Fruit fly (Drosophila melanogaster): ENCODE data around the gene CG13926.

CG13926 gene

DNA sequence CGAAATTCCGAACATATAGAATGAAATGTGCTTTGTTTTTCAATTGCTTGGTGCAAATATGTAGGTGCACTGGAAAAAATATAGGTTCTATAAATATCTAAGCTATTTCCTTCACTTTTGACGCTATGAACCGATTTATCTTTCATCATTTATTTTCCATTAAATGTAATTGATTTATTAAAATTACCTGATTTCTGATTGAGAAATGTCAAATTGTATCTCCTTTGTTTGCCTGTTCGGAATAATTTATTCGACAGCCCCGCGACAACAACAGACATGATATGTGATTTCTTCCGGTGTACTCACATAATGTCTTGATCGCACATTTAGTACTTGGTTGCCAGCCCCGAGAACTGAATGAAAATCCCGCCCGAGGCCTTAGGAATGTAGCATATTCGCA lies 8.3 kb downstream of the CG13926 start (continued):
- TF ChIP-seq Poxn (GFP tag; IDR thresholded peaks at IDR 0.05) (no peak), CG8765 (GFP tag; IDR thresholded peaks at IDR 0.05) (no peak), jumu (GFP tag; optimal IDR thresholded peaks at IDR 0.05) (no peak), Awh (GFP tag; IDR thresholded peaks at IDR 0.05) (no peak), CG8924 (tag; optimal IDR thresholded peaks at IDR 0.05) (peak; percentile 32), CG18011 (GFP tag; optimal IDR thresholded peaks at IDR 0.05) (no peak), Hmr (GFP tag; optimal IDR thresholded peaks at IDR 0.05) (peak; percentile 57), disco-r (GFP tag; optimal IDR thresholded peaks at IDR 0.05) (no peak), Hmx (GFP tag; optimal IDR thresholded peaks at IDR 0.05) (no peak), CG11398 (GFP tag; optimal IDR thresholded peaks at IDR 0.05) (no peak), PHDP (tag; optimal IDR thresholded peaks at IDR 0.05) (peak; percentile 48), CG31388 (GFP tag; optimal IDR thresholded peaks at IDR 0.05) (no peak), Antp (GFP tag; optimal IDR thresholded peaks at IDR 0.05) (no peak), CG14667 (GFP tag; IDR thresholded peaks at IDR 0.05) (peak; percentile 10; the same call in 1 of the 2 replicates), CG2199 (GFP tag; IDR thresholded peaks at IDR 0.05) (no peak), pros (GFP tag; optimal IDR thresholded peaks at IDR 0.05) (no peak), exex (tag; optimal IDR thresholded peaks at IDR 0.05) (no peak), ham (GFP tag; IDR thresholded peaks at IDR 0.05) (no peak), CG15601 (tag; optimal IDR thresholded peaks at IDR 0.05) (no peak), Gsc (GFP tag; IDR thresholded peaks at IDR 0.05) (no peak), cwo (GFP tag; optimal IDR thresholded peaks at IDR 0.05) (peak; percentile 32), CG14014 (GFP tag; IDR thresholded peaks at IDR 0.05) (peak; percentile 54), CG31224 (GFP tag; IDR thresholded peaks at IDR 0.05) (peak; percentile 57), Sin3A (optimal IDR thresholded peaks at IDR 0.05) (no peak), zfh2 (GFP tag; optimal IDR thresholded peaks at IDR 0.05) (peak; percentile 16), Opbp (GFP tag; IDR thresholded peaks at IDR 0.05; ENCODE audit: partially characterized antibody) (no peak), CG3726 (GFP tag; IDR thresholded peaks at IDR 0.05) (no peak), CG6654 (GFP tag; optimal IDR thresholded peaks at IDR 0.05) (no peak), gcm2 (GFP tag; optimal IDR thresholded peaks at IDR 0.05) (no peak), CG8478 (optimal IDR thresholded peaks at IDR 0.05) (no peak), BEAF-32 (GFP tag; optimal IDR thresholded peaks at IDR 0.05) (no peak), MTF-1 (GFP tag; optimal IDR thresholded peaks at IDR 0.05; ENCODE audit: borderline replicate concordance) (no peak), ttk (GFP tag; IDR thresholded peaks at IDR 0.05) (no peak), pb (GFP tag; optimal IDR thresholded peaks at IDR 0.05) (no peak), CG9876 (GFP tag; optimal IDR thresholded peaks at IDR 0.05) (no peak), maf-S (GFP tag; optimal IDR thresholded peaks at IDR 0.05) (no peak), CG9797 (GFP tag; optimal IDR thresholded peaks at IDR 0.05) (no peak), ERR (GFP tag; optimal IDR thresholded peaks at IDR 0.05) (no peak), CG12744 (GFP tag; optimal IDR thresholded peaks at IDR 0.05) (peak; percentile 23), CG4730 (GFP tag; IDR thresholded peaks at IDR 0.05) (no peak), CG4707 (GFP tag; optimal IDR thresholded peaks at IDR 0.05) (no peak), dati (GFP tag; IDR thresholded peaks at IDR 0.05) (no peak), tll (GFP tag; optimal IDR thresholded peaks at IDR 0.05) (no peak), HmgD (GFP tag; optimal IDR thresholded peaks at IDR 0.05) (no peak), cas (GFP tag; IDR thresholded peaks at IDR 0.05) (no peak), CG17186 (GFP tag; optimal IDR thresholded peaks at IDR 0.05) (no peak), cad (GFP tag; optimal IDR thresholded peaks at IDR 0.05) (no peak), ac (GFP tag; optimal IDR thresholded peaks at IDR 0.05) (no peak), Blimp-1 (GFP tag; optimal IDR thresholded peaks at IDR 0.05) (no peak), ssp (GFP tag; IDR thresholded peaks at IDR 0.05) (no peak), CG8089 (GFP tag; optimal IDR thresholded peaks at IDR 0.05) (no peak), CG9817 (tag; optimal IDR thresholded peaks at IDR 0.05) (no peak), gcm (GFP tag; optimal IDR thresholded peaks at IDR 0.05) (no peak)
